Worm (Caenorhabditis elegans) whole organism, L1 larva: ENCODE data around the gene elpc-3.

Experiments
- C16A3.4 ChIP-seq: fragments of 150-350 bp; optimal IDR thresholded peaks from 2 replicates; lab custom pipeline; 2014; ENCODE audit warnings: missing biosample characterization, missing genetic modification characterization
- aly-2 ChIP-seq: fragments of 150-350 bp; optimal IDR thresholded peaks from 2 replicates; lab custom pipeline; 2014; ENCODE audit warnings: missing biosample characterization, missing genetic modification characterization
- blmp-1 ChIP-seq: fragments of 150-350 bp; optimal IDR thresholded peaks from 2 replicates; lab custom pipeline; 2014; ENCODE audit warnings: missing biosample characterization, missing genetic modification characterization
- elt-2 ChIP-seq: sonication (generic microtip); optimal IDR thresholded peaks from 2 replicates; lab custom pipeline; 2016; ENCODE audit warnings: missing genetic modification characterization, mild to moderate bottlenecking, inconsistent platforms, missing compliant biosample characterization, missing genetic modification reagents
- mdl-1 ChIP-seq, 2 experiments: fragments of 150-350 bp; optimal IDR thresholded peaks; 2 replicates each; lab custom pipeline; 2014 to 2017; ENCODE audit warnings: missing biosample characterization in 2 of 2, missing genetic modification characterization in 2 of 2, inconsistent platforms in 1 of 2
- nhr-77 ChIP-seq: fragments of 150-350 bp; optimal IDR thresholded peaks from 2 replicates; lab custom pipeline; 2014; ENCODE audit warnings: missing biosample characterization, missing genetic modification characterization
- nhr-90 ChIP-seq: sonication (generic microtip); optimal IDR thresholded peaks from 2 replicates; lab custom pipeline; 2016; ENCODE audit warnings: mild to moderate bottlenecking, missing genetic modification characterization, missing compliant biosample characterization; ENCODE audit not compliant: poor library complexity
- pqm-1 ChIP-seq: sonication (generic microtip); optimal IDR thresholded peaks from 3 replicates; lab custom pipeline; 2017; ENCODE audit warnings: missing biosample characterization, missing genetic modification characterization
- skn-1 ChIP-seq: fragments of 150-350 bp; optimal IDR thresholded peaks from 2 replicates; lab custom pipeline; 2014; ENCODE audit warnings: missing biosample characterization, missing genetic modification characterization
- sox-4 ChIP-seq: sonication (generic microtip); optimal IDR thresholded peaks from 2 replicates; lab custom pipeline; 2016; ENCODE audit warnings: missing genetic modification characterization, missing compliant biosample characterization
- unc-62 ChIP-seq: fragments of 150-350 bp; optimal IDR thresholded peaks from 2 replicates; lab custom pipeline; 2014; ENCODE audit warnings: missing biosample characterization, missing genetic modification reagents, missing genetic modification characterization

DNA sequence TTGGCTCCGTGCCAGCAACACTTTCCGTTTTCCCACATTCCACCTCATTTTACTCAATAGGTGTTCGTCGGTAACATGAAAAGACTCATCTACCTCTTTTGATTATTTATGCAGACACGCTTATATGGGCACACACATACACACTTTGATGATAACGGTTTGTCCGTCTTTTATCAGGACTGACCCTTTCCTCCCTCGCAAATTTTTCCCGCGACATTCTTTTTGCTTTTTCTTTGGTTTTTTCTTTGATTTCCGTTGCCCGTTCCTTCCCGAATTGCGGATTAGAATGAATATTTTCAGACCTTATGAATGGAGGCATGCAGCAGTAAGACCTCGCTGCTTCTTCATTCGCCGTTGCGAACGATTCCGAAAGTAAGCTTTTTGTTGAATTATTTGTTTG is 31.8 kb upstream of the elpc-3 start, which contains the start of gene vab-8:
- TF ChIP-seq sox-4 (tag; lab: Kevin White, UChicago) = no peak
- no peak for TF ChIP-seq aly-2
- TF ChIP-seq nhr-77 (tag; lab: Kevin White, UChicago) = no peak
- TF ChIP-seq elt-2 (tag; lab: Kevin White, UChicago) = no peak
- TF ChIP-seq skn-1 (tag; lab: Kevin White, UChicago) = no peak
- no peak for TF ChIP-seq unc-62
- no peak for TF ChIP-seq pqm-1 (tag; lab: Kevin White, UChicago)
- TF ChIP-seq C16A3.4 (tag; lab: Kevin White, UChicago) = no peak
- no peak for TF ChIP-seq mdl-1 (tag; optimal IDR thresholded peaks at IDR 0.05; lab: Kevin White, UChicago)
- TF ChIP-seq nhr-90 (tag; lab: Kevin White, UChicago) = no peak
- TF ChIP-seq blmp-1 (tag; lab: Kevin White, UChicago) = no peak
